Fruit fly (Drosophila melanogaster) whole organism, wandering third instar larva: ENCODE measurements around the gene CG13306.

Source experiments
- Abd-B ChIP-seq: fragments of >200 bp; optimal IDR thresholded peaks from 2 replicates; lab custom pipeline; 2017; ENCODE audit warnings: missing biosample characterization, missing genetic modification characterization
- CrebA ChIP-seq: fragments of 200-800 bp; sonication (Bioruptor generic); optimal IDR thresholded peaks from 2 replicates; lab custom pipeline; 2016; ENCODE audit warnings: missing biosample characterization, mild to moderate bottlenecking, missing genetic modification characterization, borderline replicate concordance
- Dfd ChIP-seq: fragments of >200 bp; optimal IDR thresholded peaks from 2 replicates; lab custom pipeline; 2017; ENCODE audit warnings: missing biosample characterization, missing genetic modification characterization
- HLH106 ChIP-seq: fragments of 200-800 bp; optimal IDR thresholded peaks from 3 replicates; lab custom pipeline; 2019; ENCODE audit warnings: missing biosample characterization, mild to moderate bottlenecking, missing genetic modification characterization, moderate library complexity
- Hnf4 ChIP-seq: fragments of 200-800 bp; sonication (Bioruptor generic); optimal IDR thresholded peaks from 2 replicates; lab custom pipeline; 2016; ENCODE audit warnings: missing biosample characterization, mild to moderate bottlenecking, missing genetic modification characterization
- N ChIP-seq: fragments of >200 bp; optimal IDR thresholded peaks from 2 replicates; lab custom pipeline; 2018; ENCODE audit warnings: missing biosample characterization, missing external identifiers, missing genetic modification characterization
- OdsH ChIP-seq: fragments of 200-800 bp; sonication (Bioruptor generic); optimal IDR thresholded peaks from 2 replicates; lab custom pipeline; 2016; ENCODE audit warnings: missing biosample characterization, mild to moderate bottlenecking, missing genetic modification characterization
- brk ChIP-seq: fragments of 200-800 bp; sonication (Bioruptor generic); optimal IDR thresholded peaks from 2 replicates; lab custom pipeline; 2016; ENCODE audit warnings: missing biosample characterization, mild to moderate bottlenecking, missing genetic modification characterization
- dmrt93B ChIP-seq: fragments of 200-800 bp; sonication (Bioruptor generic); optimal IDR thresholded peaks from 2 replicates; lab custom pipeline; 2018; ENCODE audit warnings: missing biosample characterization, mild to moderate bottlenecking, missing genetic modification characterization
- dsf ChIP-seq: sonication (Bioruptor generic); optimal IDR thresholded peaks from 2 replicates; lab custom pipeline; 2016; ENCODE audit warnings: missing biosample characterization, missing genetic modification characterization, borderline replicate concordance
- foxo ChIP-seq, 2 experiments: fragments of 200-800 bp; sonication (Bioruptor generic); optimal IDR thresholded peaks; 2 replicates in 1 of 2; 3 replicates in 1 of 2; lab custom pipeline; 2016 to 2017; ENCODE audit warnings: missing biosample characterization in 2 of 2, missing genetic modification characterization in 2 of 2
- psq ChIP-seq: fragments of 200-800 bp; sonication (Bioruptor generic); optimal IDR thresholded peaks from 3 replicates; lab custom pipeline; 2017; ENCODE audit warnings: missing biosample characterization, mild to moderate bottlenecking, missing genetic modification characterization, moderate library complexity
- tai ChIP-seq: sonication (Bioruptor generic); optimal IDR thresholded peaks from 2 replicates; lab custom pipeline; 2016; ENCODE audit warnings: missing biosample characterization, missing genetic modification characterization
- usp ChIP-seq: fragments of >200 bp; optimal IDR thresholded peaks from 2 replicates; lab custom pipeline; 2017; ENCODE audit warnings: missing biosample characterization, missing genetic modification characterization

DNA sequence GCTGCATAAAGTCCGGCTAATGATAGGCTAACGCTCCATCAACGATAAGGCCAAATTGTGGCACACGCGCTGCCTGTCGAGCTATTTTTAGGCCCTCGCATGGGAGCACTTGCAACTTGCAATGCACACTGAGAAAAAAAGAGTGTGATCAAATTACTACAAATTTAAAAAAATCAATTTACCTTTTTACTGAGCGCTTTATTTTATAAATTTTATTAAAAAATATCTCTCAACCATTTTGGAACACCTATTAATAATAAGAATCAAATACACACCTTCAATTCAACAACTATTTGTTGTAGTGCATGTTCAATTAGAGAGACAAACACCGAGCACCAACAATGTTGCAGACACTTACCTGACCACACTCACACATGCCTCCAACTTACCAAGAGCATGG is 16.0 kb upstream of the CG13306 start:
- TF ChIP-seq brk (GFP tag; lab: Kevin White, UChicago) (no peak), dmrt93B (no peak), Hnf4 (no peak), HLH106 (tag; lab: Kevin White, UChicago) (no peak), dsf (GFP tag; lab: Kevin White, UChicago) (no peak), foxo (GFP tag; optimal IDR thresholded peaks at IDR 0.05; lab: Kevin White, UChicago) (no peak), psq (GFP tag; lab: Kevin White, UChicago) (no peak), OdsH (no peak), Abd-B (GFP tag; lab: Kevin White, UChicago) (no peak), tai (GFP tag; lab: Kevin White, UChicago) (no peak), Dfd (GFP tag; lab: Kevin White, UChicago) (no peak), usp (GFP tag; lab: Kevin White, UChicago) (no peak), CrebA (GFP tag; lab: Kevin White, UChicago) (no peak), N (no peak)
